Fruit fly (Drosophila melanogaster): Measurements from ENCODE around the gene CG14563.

The CG14563 gene

dm6 chr3L:21844488-21844887, 2.3 kb upstream of the CG14563 start, which contains the start of gene mub:
mub (plus strand) TSS chr3L:21844788.
- TF ChIP-seq CG11560 (tag; IDR thresholded peaks at IDR 0.05) (0 out of 3 replicates have a peak, but pooled peaks have one; percentile 29), CG18599 (GFP tag; optimal IDR thresholded peaks at IDR 0.05) (no peak), CG7372 (GFP tag; IDR thresholded peaks at IDR 0.05) (peak; percentile 45; the same call in 1 of the 2 replicates), CG15514 (GFP tag; optimal IDR thresholded peaks at IDR 0.05) (no peak)

dm6 chr3L:21843307-21843706, 1.1 kb upstream of the CG14563 start:
- TF ChIP-seq h (optimal IDR thresholded peaks at IDR 0.05) (no peak), nom (GFP tag; optimal IDR thresholded peaks at IDR 0.05) (no peak), esg (GFP tag; conservative IDR thresholded peaks at IDR 0.05) (no peak), CHES-1-like (GFP tag; optimal IDR thresholded peaks at IDR 0.05) (no peak), sr (GFP tag; IDR thresholded peaks at IDR 0.05) (no peak), tll (GFP tag; optimal IDR thresholded peaks at IDR 0.05) (peak in 1 of 2 experiments; percentile 79), Dref (GFP tag; IDR thresholded peaks at IDR 0.05) (0 out of 2 replicates have a peak, but pooled peaks have one; percentile 11), Ets65A (GFP tag) (no peak), ATbp (GFP tag; optimal IDR thresholded peaks at IDR 0.05) (no peak), ab (GFP tag; optimal IDR thresholded peaks at IDR 0.05) (no peak), CG6272 (GFP tag; IDR thresholded peaks at IDR 0.05) (no peak), MTF-1 (GFP tag; optimal IDR thresholded peaks at IDR 0.05; ENCODE audit: borderline replicate concordance) (no peak), Drgx (GFP tag; IDR thresholded peaks at IDR 0.05) (no peak), zen (tag; optimal IDR thresholded peaks at IDR 0.05) (peak; percentile 3), Med (GFP tag) (peak; percentile 30), wek (GFP tag; optimal IDR thresholded peaks at IDR 0.05) (no peak), CG6689 (GFP tag; IDR thresholded peaks at IDR 0.05) (no peak), hkb (optimal IDR thresholded peaks at IDR 0.05) (no peak), hkb (GFP tag; IDR thresholded peaks at IDR 0.05) (no peak), Chrac-16 (GFP tag; optimal IDR thresholded peaks at IDR 0.05) (no peak), Bdp1 (GFP tag; optimal IDR thresholded peaks at IDR 0.05) (no peak), seq (GFP tag; IDR thresholded peaks at IDR 0.05) (peak; percentile 49; the same call in 1 of the 2 replicates), Bteb2 (GFP tag; optimal IDR thresholded peaks at IDR 0.05) (no peak), CG11085 (GFP tag; IDR thresholded peaks at IDR 0.05) (no peak), sisA (GFP tag; IDR thresholded peaks at IDR 0.05) (no peak), CG1792 (GFP tag; optimal IDR thresholded peaks at IDR 0.05) (no peak), fd3F (GFP tag; optimal IDR thresholded peaks at IDR 0.05) (no peak), lov (optimal IDR thresholded peaks at IDR 0.05) (no peak), lov (GFP tag; IDR thresholded peaks at IDR 0.05) (0 out of 3 replicates have a peak, but pooled peaks have one; percentile 13), crol (GFP tag; IDR thresholded peaks at IDR 0.05) (0 out of 2 replicates have a peak, but pooled peaks have one; percentile 8), CG2889 (GFP tag; IDR thresholded peaks at IDR 0.05) (0 out of 3 replicates have a peak, but pooled peaks have one; percentile 30), HLH3B (GFP tag; IDR thresholded peaks at IDR 0.05) (no peak), nerfin-1 (tag; optimal IDR thresholded peaks at IDR 0.05) (no peak), oc (tag; optimal IDR thresholded peaks at IDR 0.05) (no peak), CG4617 (GFP tag; optimal IDR thresholded peaks at IDR 0.05; ENCODE audit: borderline replicate concordance) (no peak), CG11560 (tag; IDR thresholded peaks at IDR 0.05) (no peak), Elba2 (GFP tag; optimal IDR thresholded peaks at IDR 0.05) (peak; percentile 93), CG1832 (GFP tag; optimal IDR thresholded peaks at IDR 0.05) (peak; percentile 29), Trl (optimal IDR thresholded peaks at IDR 0.05) (peak; percentile 53 to 78), Trl (GFP tag; optimal IDR thresholded peaks at IDR 0.05) (no peak), CG10209 (GFP tag; optimal IDR thresholded peaks at IDR 0.05) (no peak), trem (tag; optimal IDR thresholded peaks at IDR 0.05) (no peak), ato (GFP tag; IDR thresholded peaks at IDR 0.05; ENCODE audit: partially characterized antibody) (no peak), Dbx (GFP tag; IDR thresholded peaks at IDR 0.05) (no peak), toy (GFP tag; IDR thresholded peaks at IDR 0.05) (no peak), psq (GFP tag; optimal IDR thresholded peaks at IDR 0.05) (no peak), Nf-YA (GFP tag; IDR thresholded peaks at IDR 0.05) (no peak), CG3065 (GFP tag; optimal IDR thresholded peaks at IDR 0.05) (no peak)

Data from whole organism, embryonic.